Worm (Caenorhabditis elegans) whole organism, L4 larva: ENCODE results near the gene B0024.11.
A peak's percentile ranks its signal among the peaks of the same experiment; 100 is the strongest.

ENCODE experiments used
- D1046.2 ChIP-seq: fragments of 200-800 bp; sonication (Bioruptor generic); IDR thresholded peaks from 2 replicates; pipeline ENCODE4 v1.3.6; 2022; ENCODE audit warnings: missing genetic modification characterization, missing compliant biosample characterization
- F10B5.3 ChIP-seq: sonication (generic microtip); optimal IDR thresholded peaks from 2 replicates; lab custom pipeline; 2016; ENCODE audit warnings: mild to moderate bottlenecking, missing genetic modification characterization, missing compliant biosample characterization
- F44E2.7 ChIP-seq: fragments of 200-800 bp; sonication (Bioruptor generic); IDR thresholded peaks from 2 replicates; pipeline ENCODE4 v2.1.2; 2022; ENCODE audit warnings: missing genetic modification characterization, missing compliant biosample characterization
- T20F7.1 ChIP-seq: fragments of 200-800 bp; sonication (Bioruptor generic); optimal IDR thresholded peaks from 2 replicates; lab custom pipeline; 2018; ENCODE audit warnings: mild to moderate bottlenecking, missing genetic modification characterization, missing compliant biosample characterization
- T26A8.4 ChIP-seq: fragments of 200-800 bp; sonication (Bioruptor generic); IDR thresholded peaks from 2 replicates; pipeline ENCODE4 v1.3.6; 2022; ENCODE audit warnings: missing genetic modification characterization, missing compliant biosample characterization
- Y48G9A.11 ChIP-seq: fragments of 200-800 bp; sonication (Bioruptor generic); IDR thresholded peaks from 2 replicates; pipeline ENCODE4 v1.3.6; 2022; ENCODE audit warnings: missing genetic modification reagents, missing genetic modification characterization, missing compliant biosample characterization
- Y75B8A.6 ChIP-seq: fragments of 200-800 bp; sonication (Bioruptor generic); IDR thresholded peaks from 2 replicates; pipeline ENCODE4 v1.3.6; 2022; ENCODE audit warnings: missing genetic modification reagents, missing genetic modification characterization, missing compliant biosample characterization
- ZK546.5 ChIP-seq, 2 experiments: sonication (generic microtip); optimal IDR thresholded peaks; 2 replicates each; lab custom pipeline; 2017; ENCODE audit warnings: missing biosample characterization in 2 of 2, missing genetic modification characterization in 2 of 2
- aly-2 ChIP-seq: sonication (generic microtip); optimal IDR thresholded peaks from 2 replicates; lab custom pipeline; 2018; ENCODE audit warnings: missing biosample characterization, missing genetic modification characterization
- ceh-20 ChIP-seq: fragments of 200-800 bp; sonication (Bioruptor generic); IDR thresholded peaks from 2 replicates; pipeline ENCODE4 v1.3.6; 2022; ENCODE audit warnings: missing genetic modification reagents, missing genetic modification characterization, missing compliant biosample characterization
- ceh-44 ChIP-seq: fragments of 200-800 bp; sonication (Bioruptor generic); IDR thresholded peaks from 2 replicates; pipeline ENCODE4 v1.3.6; 2022; ENCODE audit warnings: missing genetic modification reagents, missing genetic modification characterization, missing compliant biosample characterization
- ceh-62 ChIP-seq: sonication (generic microtip); optimal IDR thresholded peaks from 2 replicates; lab custom pipeline; 2017; ENCODE audit warnings: missing biosample characterization, missing genetic modification characterization
- ces-1 ChIP-seq: fragments of 150-350 bp; sonication (generic microtip); optimal IDR thresholded peaks from 4 replicates; lab custom pipeline; 2014; ENCODE audit warnings: missing biosample characterization, missing genetic modification reagents, missing genetic modification characterization
- ctbp-1 ChIP-seq: fragments of 200-800 bp; sonication (Bioruptor generic); IDR thresholded peaks from 2 replicates; pipeline ENCODE4 v1.3.6; 2022; ENCODE audit warnings: missing genetic modification reagents, missing genetic modification characterization, missing compliant biosample characterization
- daf-16 ChIP-seq, 3 experiments: sonication (generic microtip); optimal IDR thresholded peaks; 2 replicates each; lab custom pipeline; 2016 to 2017; ENCODE audit warnings: missing genetic modification characterization in 3 of 3, missing genetic modification reagents in 3 of 3, mild to moderate bottlenecking in 2 of 3, missing compliant biosample characterization in 2 of 3, missing biosample characterization in 1 of 3, moderate library complexity in 1 of 3
- dmd-6 ChIP-seq: fragments of 200-800 bp; sonication (Bioruptor generic); IDR thresholded peaks from 2 replicates; pipeline ENCODE4 v1.3.6; 2022; ENCODE audit warnings: missing genetic modification reagents, missing genetic modification characterization, missing compliant biosample characterization
- dmd-8 ChIP-seq: fragments of 200-800 bp; sonication (Bioruptor generic); IDR thresholded peaks from 2 replicates; pipeline ENCODE4 v1.3.6; 2022; ENCODE audit warnings: missing genetic modification characterization, missing compliant biosample characterization
- dmd-9 ChIP-seq: fragments of 200-800 bp; sonication (Bioruptor generic); IDR thresholded peaks from 2 replicates; pipeline ENCODE4 v1.3.6; 2022; ENCODE audit warnings: missing genetic modification reagents, missing genetic modification characterization, missing compliant biosample characterization
- dpl-1 ChIP-seq: fragments of 150-350 bp; optimal IDR thresholded peaks from 2 replicates; lab custom pipeline; 2014; ENCODE audit warnings: missing biosample characterization, missing genetic modification reagents, missing genetic modification characterization
- duxl-1 ChIP-seq: sonication (generic microtip); optimal IDR thresholded peaks from 2 replicates; lab custom pipeline; 2016; ENCODE audit warnings: mild to moderate bottlenecking, missing genetic modification characterization, moderate library complexity, missing compliant biosample characterization; ENCODE audit not compliant: poor library complexity
- dve-1 ChIP-seq: sonication (generic microtip); optimal IDR thresholded peaks from 2 replicates; lab custom pipeline; 2017; ENCODE audit warnings: antibody characterized with exemption, mild to moderate bottlenecking, missing genetic modification characterization, missing compliant biosample characterization; ENCODE audit not compliant: insufficient read depth
- fkh-10 ChIP-seq: fragments of 150-350 bp; optimal IDR thresholded peaks from 2 replicates; lab custom pipeline; 2014; ENCODE audit warnings: missing biosample characterization, missing genetic modification reagents, missing genetic modification characterization
- fos-1 ChIP-seq: fragments of 150-350 bp; optimal IDR thresholded peaks from 2 replicates; lab custom pipeline; 2014; ENCODE audit warnings: missing biosample characterization, missing genetic modification characterization
- lim-7 ChIP-seq: fragments of 200-800 bp; sonication (Bioruptor generic); IDR thresholded peaks from 2 replicates; pipeline ENCODE4 v1.3.6; 2022; ENCODE audit warnings: missing genetic modification characterization, missing compliant biosample characterization
- lin-13 ChIP-seq: fragments of 150-350 bp; optimal IDR thresholded peaks from 2 replicates; lab custom pipeline; 2014; ENCODE audit warnings: missing biosample characterization, missing genetic modification reagents, missing genetic modification characterization
- lin-15B ChIP-seq: fragments of 150-350 bp; sonication (generic microtip); optimal IDR thresholded peaks from 3 replicates; lab custom pipeline; 2014; ENCODE audit warnings: missing biosample characterization, missing genetic modification characterization
- lin-29 ChIP-seq: fragments of 200-800 bp; sonication (Bioruptor generic); IDR thresholded peaks from 2 replicates; pipeline ENCODE4 v1.3.6; 2022; ENCODE audit warnings: missing genetic modification reagents, missing genetic modification characterization, missing compliant biosample characterization
- lin-39 ChIP-seq: fragments of 150-350 bp; optimal IDR thresholded peaks from 2 replicates; lab custom pipeline; 2014; ENCODE audit warnings: missing biosample characterization, missing genetic modification reagents, missing genetic modification characterization
- lir-3 ChIP-seq: sonication (generic microtip); optimal IDR thresholded peaks from 2 replicates; lab custom pipeline; 2016; ENCODE audit warnings: mild to moderate bottlenecking, missing genetic modification characterization, missing compliant biosample characterization
- madf-5 ChIP-seq, 2 experiments: fragments of 200-800 bp; sonication (Bioruptor generic); IDR thresholded peaks; 2 replicates each; pipeline ENCODE4 v1.3.6; 2022; ENCODE audit warnings: missing compliant biosample characterization in 2 of 2, missing genetic modification characterization in 2 of 2
- mdl-1 ChIP-seq, 2 experiments: fragments of 150-350 bp in 1 of 2; sonication (generic microtip) in 1 of 2; optimal IDR thresholded peaks; 2 replicates each; lab custom pipeline; 2014 to 2017; ENCODE audit warnings: missing biosample characterization in 2 of 2, missing genetic modification characterization in 2 of 2
- mep-1 ChIP-seq: fragments of 150-350 bp; sonication (generic microtip); optimal IDR thresholded peaks from 3 replicates; lab custom pipeline; 2014; ENCODE audit warnings: missing biosample characterization, missing genetic modification characterization
- mxl-2 ChIP-seq: fragments of 200-800 bp; sonication (Bioruptor generic); conservative IDR thresholded peaks from 2 replicates; pipeline ENCODE4 v1.3.6; 2022; ENCODE audit warnings: missing genetic modification reagents, missing genetic modification characterization, missing compliant biosample characterization
- mxl-3 ChIP-seq: fragments of 200-800 bp; sonication (Bioruptor generic); optimal IDR thresholded peaks from 2 replicates; lab custom pipeline; 2018; ENCODE audit warnings: mild to moderate bottlenecking, missing genetic modification characterization, missing compliant biosample characterization
- nhr-102 ChIP-seq: sonication (generic microtip); optimal IDR thresholded peaks from 2 replicates; lab custom pipeline; 2016; ENCODE audit warnings: mild to moderate bottlenecking, missing genetic modification characterization, moderate library complexity, missing compliant biosample characterization
- nhr-237 ChIP-seq: sonication (generic microtip); optimal IDR thresholded peaks from 2 replicates; lab custom pipeline; 2017; ENCODE audit warnings: missing biosample characterization, missing genetic modification characterization
- nhr-28 ChIP-seq: fragments of 150-350 bp; optimal IDR thresholded peaks from 2 replicates; lab custom pipeline; 2014; ENCODE audit warnings: missing biosample characterization, missing genetic modification characterization
- nhr-42 ChIP-seq: fragments of 200-800 bp; sonication (Bioruptor generic); IDR thresholded peaks from 2 replicates; pipeline ENCODE4 v1.3.6; 2022; ENCODE audit warnings: missing genetic modification characterization, missing compliant biosample characterization
- nhr-76 ChIP-seq: fragments of 150-350 bp; optimal IDR thresholded peaks from 2 replicates; lab custom pipeline; 2014; ENCODE audit warnings: missing biosample characterization, missing genetic modification characterization
- php-3 ChIP-seq: fragments of 200-800 bp; sonication (Bioruptor generic); IDR thresholded peaks from 2 replicates; pipeline ENCODE4 v1.3.6; 2022; ENCODE audit warnings: missing genetic modification reagents, missing genetic modification characterization, missing compliant biosample characterization
- sdz-12 ChIP-seq: fragments of 200-800 bp; sonication (Bioruptor generic); optimal IDR thresholded peaks from 2 replicates; lab custom pipeline; 2018; ENCODE audit warnings: mild to moderate bottlenecking, missing genetic modification characterization, missing compliant biosample characterization
- set-16 ChIP-seq: fragments of 200-800 bp; sonication (Bioruptor generic); IDR thresholded peaks from 2 replicates; pipeline ENCODE4 v1.3.6; 2022; ENCODE audit warnings: missing genetic modification reagents, missing genetic modification characterization, missing compliant biosample characterization
- snpc-1.2 ChIP-seq: fragments of 200-800 bp; sonication (Bioruptor generic); IDR thresholded peaks from 2 replicates; pipeline ENCODE4 v1.3.6; 2022; ENCODE audit warnings: missing genetic modification reagents, missing genetic modification characterization, missing compliant biosample characterization
- spr-3 ChIP-seq: fragments of 200-800 bp; sonication (Bioruptor generic); optimal IDR thresholded peaks from 2 replicates; lab custom pipeline; 2018; ENCODE audit warnings: mild to moderate bottlenecking, missing genetic modification characterization, missing compliant biosample characterization
- tag-97 ChIP-seq: fragments of 200-800 bp; sonication (Bioruptor generic); IDR thresholded peaks from 2 replicates; pipeline ENCODE4 v1.3.6; 2022; ENCODE audit warnings: missing genetic modification characterization, missing compliant biosample characterization
- tra-1 ChIP-seq: fragments of 200-800 bp; sonication (Bioruptor generic); IDR thresholded peaks from 2 replicates; pipeline ENCODE4 v1.3.6; 2022; ENCODE audit warnings: missing genetic modification reagents, missing genetic modification characterization, missing compliant biosample characterization
- unc-39 ChIP-seq: sonication (generic microtip); optimal IDR thresholded peaks from 2 replicates; lab custom pipeline; 2017; ENCODE audit warnings: missing biosample characterization, missing genetic modification characterization
- unc-62 ChIP-seq, 3 experiments: fragments of 150-350 bp in 1 of 3; sonication (generic microtip); optimal IDR thresholded peaks in 2 of 3; peaks in 1 of 3; 1 replicate in 1 of 3; 2 replicates in 2 of 3; lab custom pipeline; 2014 to 2017; ENCODE audit warnings: missing biosample characterization in 3 of 3, missing genetic modification characterization in 3 of 3, missing genetic modification reagents in 3 of 3, missing genotype in 1 of 3
- zip-11 ChIP-seq: fragments of 200-800 bp; sonication (Bioruptor generic); IDR thresholded peaks from 2 replicates; pipeline ENCODE4 v1.3.6; 2022; ENCODE audit warnings: missing genetic modification characterization, missing compliant biosample characterization
- zip-2 ChIP-seq: fragments of 150-350 bp; optimal IDR thresholded peaks from 2 replicates; lab custom pipeline; 2014; ENCODE audit warnings: missing biosample characterization, missing genetic modification characterization
- ztf-11 ChIP-seq: fragments of 150-350 bp; optimal IDR thresholded peaks from 2 replicates; lab custom pipeline; 2014; ENCODE audit warnings: missing biosample characterization, missing genetic modification characterization

B0024.11 gene

DNA sequence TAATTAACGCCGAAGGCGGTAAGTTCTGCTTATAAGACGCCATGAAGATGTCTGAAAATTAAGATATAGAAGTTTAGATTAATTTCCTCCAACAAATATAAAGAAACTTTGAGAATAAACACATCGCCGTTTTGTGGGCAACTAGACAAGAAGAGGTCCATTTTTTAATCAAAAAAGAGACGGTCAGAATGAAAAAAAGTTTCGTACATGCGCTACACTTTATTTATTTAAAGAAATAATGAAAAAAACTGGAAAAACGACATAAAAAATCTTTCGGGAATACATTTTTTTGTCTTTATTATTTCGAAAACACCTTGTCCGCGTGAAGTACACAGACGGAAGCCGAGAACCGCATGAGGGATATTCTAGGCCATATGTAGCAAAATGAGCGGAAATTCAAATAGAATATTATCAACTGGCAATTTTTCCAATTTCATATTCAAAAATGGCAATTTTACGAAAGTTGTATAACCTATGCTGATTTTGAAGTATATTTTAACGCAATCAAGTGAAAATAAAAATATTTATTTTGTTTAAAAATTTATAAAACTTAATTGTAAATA lies 36.5 kb upstream of the B0024.11 start, which contains the start of gene sluh-7 (continued):
- TF ChIP-seq unc-62 (GFP tag; optimal IDR thresholded peaks at IDR 0.05 in 1 of 2; lab: Kevin White, UChicago) (no peak), unc-62 (tag; optimal IDR thresholded peaks at IDR 0.05; lab: Kevin White, UChicago) (no peak), ceh-20 (GFP tag; lab: Robert Waterston, UW) (no peak; the same call in 1 of the 2 replicates), fkh-10 (GFP tag; lab: Kevin White, UChicago) (no peak), lin-39 (no peak), nhr-28 (tag; lab: Kevin White, UChicago) (peak; percentile 30), aly-2 (tag; lab: Kevin White, UChicago) (no peak), lin-29 (GFP tag; lab: Robert Waterston, UW) (no peak), T26A8.4 (GFP tag; lab: Robert Waterston, UW) (no peak), F44E2.7 (GFP tag; lab: Robert Waterston, UW) (no peak), ZK546.5 (tag; optimal IDR thresholded peaks at IDR 0.05; lab: Kevin White, UChicago) (no peak), lir-3 (tag; lab: Kevin White, UChicago) (no peak), fos-1 (tag; lab: Kevin White, UChicago) (no peak), dmd-9 (GFP tag; lab: Robert Waterston, UW) (peak; percentile 82), spr-3 (GFP tag; lab: Kevin White, UChicago) (no peak), daf-16 (GFP tag; optimal IDR thresholded peaks at IDR 0.05; lab: Kevin White, UChicago) (no peak), daf-16 (tag; optimal IDR thresholded peaks at IDR 0.05; lab: Kevin White, UChicago) (peak; percentile 52), ztf-11 (tag; lab: Kevin White, UChicago) (no peak), Y75B8A.6 (GFP tag; lab: Robert Waterston, UW) (no peak), mdl-1 (tag; optimal IDR thresholded peaks at IDR 0.05; lab: Kevin White, UChicago) (no peak), php-3 (no peak), F10B5.3 (no peak), ceh-44 (GFP tag; lab: Robert Waterston, UW) (no peak), nhr-102 (tag; lab: Kevin White, UChicago) (peak; percentile 66), dmd-6 (GFP tag; lab: Robert Waterston, UW) (peak; percentile 56; the same call in 1 of the 2 replicates), Y48G9A.11 (GFP tag; lab: Robert Waterston, UW) (no peak), sdz-12 (GFP tag; lab: Kevin White, UChicago) (no peak), lim-7 (no peak), set-16 (GFP tag; lab: Robert Waterston, UW) (no peak), mxl-3 (GFP tag; lab: Kevin White, UChicago) (no peak), nhr-76 (tag; lab: Kevin White, UChicago) (no peak), ces-1 (GFP tag; lab: Kevin White, UChicago) (no peak), dmd-8 (GFP tag; lab: Robert Waterston, UW) (no peak), lin-13 (GFP tag; lab: Kevin White, UChicago) (peak; percentile 27), unc-39 (tag; lab: Kevin White, UChicago) (no peak), tra-1 (GFP tag; lab: Robert Waterston, UW) (no peak), mxl-2 (GFP tag; lab: Robert Waterston, UW) (no peak), D1046.2 (GFP tag; lab: Robert Waterston, UW) (no peak), ceh-62 (tag; lab: Kevin White, UChicago) (no peak), nhr-42 (GFP tag; lab: Robert Waterston, UW) (no peak), ctbp-1 (GFP tag; lab: Robert Waterston, UW) (no peak), lin-15B (peak; percentile 3), dpl-1 (GFP tag; lab: Kevin White, UChicago) (peak; percentile 94), nhr-237 (tag; lab: Kevin White, UChicago) (no peak), T20F7.1 (GFP tag; lab: Kevin White, UChicago) (peak; percentile 69), zip-11 (GFP tag; lab: Robert Waterston, UW) (no peak), snpc-1.2 (no peak), tag-97 (GFP tag; lab: Robert Waterston, UW) (no peak), mep-1 (tag; lab: Kevin White, UChicago) (peak; percentile 70), dve-1 (peak; percentile 74), zip-2 (tag; lab: Kevin White, UChicago) (no peak), madf-5 (GFP tag; IDR thresholded peaks at IDR 0.05; lab: Robert Waterston, UW) (no peak), duxl-1 (tag; lab: Kevin White, UChicago) (peak; percentile 49)
